Worm (Caenorhabditis elegans) whole organism, L4 larva: Measurements from ENCODE around the gene gpb-1.

Source experiments
- D1046.2 ChIP-seq: fragments of 200-800 bp; sonication (Bioruptor generic); IDR thresholded peaks from 2 replicates; pipeline ENCODE4 v1.3.6; 2022; ENCODE audit warnings: missing genetic modification characterization, missing compliant biosample characterization
- T26A8.4 ChIP-seq: fragments of 200-800 bp; sonication (Bioruptor generic); IDR thresholded peaks from 2 replicates; pipeline ENCODE4 v1.3.6; 2022; ENCODE audit warnings: missing genetic modification characterization, missing compliant biosample characterization
- jun-1 ChIP-seq: fragments of 150-350 bp; optimal IDR thresholded peaks from 2 replicates; lab custom pipeline; 2014; ENCODE audit warnings: missing biosample characterization, missing genetic modification reagents, missing genetic modification characterization
- lim-7 ChIP-seq: fragments of 200-800 bp; sonication (Bioruptor generic); IDR thresholded peaks from 2 replicates; pipeline ENCODE4 v1.3.6; 2022; ENCODE audit warnings: missing genetic modification characterization, missing compliant biosample characterization
- lin-1 ChIP-seq: fragments of 200-800 bp; sonication (Bioruptor generic); IDR thresholded peaks from 2 replicates; pipeline ENCODE4 v1.3.6; 2022; ENCODE audit warnings: missing genetic modification reagents, missing genetic modification characterization, missing compliant biosample characterization
- mdt-29 ChIP-seq: fragments of 200-800 bp; sonication (Bioruptor generic); IDR thresholded peaks from 2 replicates; pipeline ENCODE4 v1.3.6; 2022; ENCODE audit warnings: missing genetic modification reagents, missing genetic modification characterization, missing compliant biosample characterization
- mxl-2 ChIP-seq: fragments of 200-800 bp; sonication (Bioruptor generic); conservative IDR thresholded peaks from 2 replicates; pipeline ENCODE4 v1.3.6; 2022; ENCODE audit warnings: missing genetic modification reagents, missing genetic modification characterization, missing compliant biosample characterization
- nhr-11 ChIP-seq: fragments of 150-350 bp; optimal IDR thresholded peaks from 2 replicates; lab custom pipeline; 2014; ENCODE audit warnings: missing biosample characterization, missing genetic modification characterization
- nhr-111 ChIP-seq: fragments of 200-800 bp; sonication (Bioruptor generic); optimal IDR thresholded peaks from 2 replicates; lab custom pipeline; 2018; ENCODE audit warnings: mild to moderate bottlenecking, missing genetic modification characterization, missing compliant biosample characterization
- pha-4 ChIP-seq, 2 experiments: fragments of 150-350 bp in 1 of 2; fragments of 200-800 bp in 1 of 2; sonication (Bioruptor generic) in 1 of 2; IDR thresholded peaks in 1 of 2; optimal IDR thresholded peaks in 1 of 2; 2 replicates each; pipeline versions ENCODE4 v1.3.6 to Lab custom; 2014 to 2022; ENCODE audit warnings: missing genetic modification characterization in 2 of 2, missing genetic modification reagents in 2 of 2, missing biosample characterization in 1 of 2, missing compliant biosample characterization in 1 of 2

DNA sequence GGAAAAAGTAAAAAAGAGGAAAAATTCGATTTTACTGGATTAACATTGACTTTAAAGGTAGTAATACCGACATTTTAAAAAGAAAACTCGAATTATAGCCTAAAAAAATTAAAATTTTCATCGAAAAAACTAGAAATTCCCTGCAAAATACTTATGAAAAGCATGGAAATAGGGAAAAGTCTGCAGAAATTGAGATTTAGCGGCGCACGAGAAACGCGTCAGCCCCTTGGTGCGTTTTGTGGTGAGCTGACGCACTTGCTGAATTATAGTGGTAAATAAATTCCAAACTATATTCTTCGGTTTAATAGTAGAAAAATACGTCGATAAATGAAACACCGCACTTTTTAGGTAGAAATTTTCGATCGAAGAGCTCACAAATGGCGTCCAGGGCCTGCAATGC lies 54.0 kb downstream of the gpb-1 start:
- TF ChIP-seq lim-7 (GFP tag; lab: Robert Waterston, UW) (no peak), D1046.2 (no peak), T26A8.4 (GFP tag; lab: Robert Waterston, UW) (no peak), nhr-11 (tag; lab: Kevin White, UChicago) (no peak), lin-1 (GFP tag; lab: Robert Waterston, UW) (no peak), mxl-2 (GFP tag; lab: Robert Waterston, UW) (no peak), pha-4 (GFP tag; IDR thresholded peaks at IDR 0.05; lab: Robert Waterston, UW) (no peak), pha-4 (tag; optimal IDR thresholded peaks at IDR 0.05; lab: Kevin White, UChicago) (no peak), nhr-111 (GFP tag; lab: Kevin White, UChicago) (no peak), mdt-29 (GFP tag; lab: Robert Waterston, UW) (no peak), jun-1 (no peak)
